Fruit fly (Drosophila melanogaster) whole organism, prepupa: ENCODE results near the gene Cyp312a1.

ENCODE experiments used
- CG10631 ChIP-seq: fragments of 200-800 bp; sonication (Bioruptor generic); optimal IDR thresholded peaks from 2 replicates; lab custom pipeline; 2016; ENCODE audit warnings: missing biosample characterization, missing genetic modification characterization
- CG10669 ChIP-seq: fragments of 200-800 bp; sonication (Bioruptor generic); optimal IDR thresholded peaks from 3 replicates; lab custom pipeline; 2018; ENCODE audit warnings: missing biosample characterization, mild to moderate bottlenecking, missing genetic modification characterization, moderate library complexity
- CG11294 ChIP-seq: fragments of 200-800 bp; sonication (Bioruptor generic); IDR thresholded peaks from 2 replicates; pipeline ENCODE4 v1.3.6; 2022; ENCODE audit warnings: missing biosample characterization, missing genetic modification characterization
- CG11762 ChIP-seq: fragments of 200-800 bp; sonication (Bioruptor generic); optimal IDR thresholded peaks from 3 replicates; lab custom pipeline; 2016; ENCODE audit warnings: missing biosample characterization, missing genetic modification characterization; ENCODE audit not compliant: insufficient read depth
- CG11902 ChIP-seq: fragments of 200-800 bp; sonication (Bioruptor generic); optimal IDR thresholded peaks from 3 replicates; lab custom pipeline; 2016; ENCODE audit warnings: missing biosample characterization, missing genetic modification characterization
- CG15336 ChIP-seq: fragments of 200-800 bp; sonication (Bioruptor generic); IDR thresholded peaks from 2 replicates; pipeline ENCODE4 v1.3.6; 2022; ENCODE audit warnings: missing biosample characterization, missing genetic modification characterization
- CG1621 ChIP-seq: fragments of 200-800 bp; sonication (Bioruptor generic); optimal IDR thresholded peaks from 3 replicates; lab custom pipeline; 2018; ENCODE audit warnings: missing biosample characterization, mild to moderate bottlenecking, missing genetic modification characterization
- CG16779 ChIP-seq: fragments of 200-800 bp; sonication (Bioruptor generic); optimal IDR thresholded peaks from 3 replicates; lab custom pipeline; 2017; ENCODE audit warnings: missing biosample characterization, mild to moderate bottlenecking, missing genetic modification characterization
- CG3032 ChIP-seq: fragments of 200-800 bp; optimal IDR thresholded peaks from 2 replicates; lab custom pipeline; 2019; ENCODE audit warnings: missing biosample characterization, mild to moderate bottlenecking, missing genetic modification characterization, moderate library complexity
- CG31627 ChIP-seq: fragments of 200-800 bp; sonication (Bioruptor generic); optimal IDR thresholded peaks from 3 replicates; lab custom pipeline; 2016; ENCODE audit warnings: missing biosample characterization, missing genetic modification characterization
- CG32006 ChIP-seq: fragments of 200-800 bp; sonication (Bioruptor generic); optimal IDR thresholded peaks from 3 replicates; lab custom pipeline; 2017; ENCODE audit warnings: missing biosample characterization, mild to moderate bottlenecking, missing genetic modification characterization
- CG34406 ChIP-seq: fragments of 200-800 bp; sonication (Bioruptor generic); optimal IDR thresholded peaks from 3 replicates; lab custom pipeline; 2016; ENCODE audit warnings: missing biosample characterization, missing genetic modification characterization
- CG3919 ChIP-seq: fragments of 200-800 bp; sonication (Bioruptor generic); optimal IDR thresholded peaks from 3 replicates; lab custom pipeline; 2016; ENCODE audit warnings: missing biosample characterization, missing genetic modification characterization
- CG4318 ChIP-seq: fragments of 200-800 bp; sonication (Bioruptor generic); optimal IDR thresholded peaks from 3 replicates; lab custom pipeline; 2017; ENCODE audit warnings: missing biosample characterization, mild to moderate bottlenecking, missing genetic modification characterization
- CG6163 ChIP-seq: fragments of 200-800 bp; sonication (Bioruptor generic); IDR thresholded peaks from 3 replicates; pipeline ENCODE4 v1.3.6; 2022; ENCODE audit warnings: missing biosample characterization, missing genetic modification characterization
- CG6276 ChIP-seq: fragments of 200-800 bp; sonication (Bioruptor generic); optimal IDR thresholded peaks from 2 replicates; lab custom pipeline; 2017; ENCODE audit warnings: missing biosample characterization, mild to moderate bottlenecking, missing genetic modification characterization
- CG6792 ChIP-seq: fragments of 200-800 bp; sonication (Bioruptor generic); optimal IDR thresholded peaks from 3 replicates; lab custom pipeline; 2016; ENCODE audit warnings: missing biosample characterization, missing genetic modification characterization
- CG6808 ChIP-seq: fragments of 200-800 bp; sonication (Bioruptor generic); optimal IDR thresholded peaks from 3 replicates; lab custom pipeline; 2017; ENCODE audit warnings: missing biosample characterization, missing genetic modification characterization, mild to moderate bottlenecking, moderate library complexity, missing genetic modification reagents
- CG6854 ChIP-seq: fragments of 200-800 bp; sonication (Bioruptor generic); optimal IDR thresholded peaks from 2 replicates; lab custom pipeline; 2017; ENCODE audit warnings: missing biosample characterization, mild to moderate bottlenecking, missing genetic modification characterization
- CG7368 ChIP-seq: fragments of 200-800 bp; sonication (Bioruptor generic); optimal IDR thresholded peaks from 3 replicates; lab custom pipeline; 2016; ENCODE audit warnings: missing biosample characterization, missing genetic modification characterization
- CG8119 ChIP-seq: fragments of 200-800 bp; sonication (Bioruptor generic); IDR thresholded peaks from 3 replicates; pipeline ENCODE4 v1.3.6; 2022; ENCODE audit warnings: missing biosample characterization, missing genetic modification characterization
- CG8632 ChIP-seq: fragments of 200-800 bp; sonication (Bioruptor generic); optimal IDR thresholded peaks from 3 replicates; lab custom pipeline; 2016; ENCODE audit warnings: missing biosample characterization, missing genetic modification characterization
- CG9139 ChIP-seq: fragments of 200-800 bp; sonication (Bioruptor generic); optimal IDR thresholded peaks from 3 replicates; lab custom pipeline; 2017; ENCODE audit warnings: missing biosample characterization, mild to moderate bottlenecking, missing genetic modification characterization
- Eip75B ChIP-seq: fragments of 200-800 bp; sonication (Bioruptor generic); optimal IDR thresholded peaks from 3 replicates; lab custom pipeline; 2016; ENCODE audit warnings: missing biosample characterization, missing genetic modification characterization
- Eip78C ChIP-seq: fragments of 200-800 bp; sonication (Bioruptor generic); peaks from one replicate; lab custom pipeline; 2016; ENCODE audit warnings: missing biosample characterization, missing genetic modification characterization
- Ets21C ChIP-seq: fragments of 200-800 bp; sonication (Bioruptor generic); optimal IDR thresholded peaks from 3 replicates; lab custom pipeline; 2016; ENCODE audit warnings: missing biosample characterization, missing genetic modification characterization
- Ets96B ChIP-seq: fragments of 200-800 bp; optimal IDR thresholded peaks from 2 replicates; lab custom pipeline; 2019; ENCODE audit warnings: missing biosample characterization, mild to moderate bottlenecking, missing genetic modification characterization, moderate library complexity
- Hr38 ChIP-seq: sonication (Bioruptor generic); optimal IDR thresholded peaks from 2 replicates; lab custom pipeline; 2016; ENCODE audit warnings: missing biosample characterization, missing genetic modification characterization
- Lpt ChIP-seq: fragments of 200-800 bp; sonication (Bioruptor generic); optimal IDR thresholded peaks from 3 replicates; lab custom pipeline; 2016; ENCODE audit warnings: missing biosample characterization, missing genetic modification characterization
- Met ChIP-seq: fragments of 200-800 bp; sonication (Bioruptor generic); optimal IDR thresholded peaks from 3 replicates; lab custom pipeline; 2016; ENCODE audit warnings: missing biosample characterization, missing genetic modification characterization
- OdsH ChIP-seq: fragments of 200-800 bp; sonication (Bioruptor generic); optimal IDR thresholded peaks from 3 replicates; lab custom pipeline; 2016; ENCODE audit warnings: missing biosample characterization, missing genetic modification characterization
- Sox14 ChIP-seq: fragments of 200-800 bp; sonication (Bioruptor generic); optimal IDR thresholded peaks from 3 replicates; lab custom pipeline; 2016; ENCODE audit warnings: missing biosample characterization, missing genetic modification characterization
- Sox15 ChIP-seq: fragments of 200-800 bp; sonication (Bioruptor generic); optimal IDR thresholded peaks from 3 replicates; lab custom pipeline; 2016; ENCODE audit warnings: missing biosample characterization, missing genetic modification characterization
- achi ChIP-seq: fragments of 200-800 bp; sonication (Bioruptor generic); optimal IDR thresholded peaks from 3 replicates; lab custom pipeline; 2016; ENCODE audit warnings: missing biosample characterization, missing genetic modification characterization
- acj6 ChIP-seq: fragments of 200-800 bp; sonication (Bioruptor generic); optimal IDR thresholded peaks from 3 replicates; lab custom pipeline; 2016; ENCODE audit warnings: missing biosample characterization, missing genetic modification characterization
- dac ChIP-seq: fragments of 200-800 bp; sonication (Bioruptor generic); optimal IDR thresholded peaks from 2 replicates; lab custom pipeline; 2017; ENCODE audit warnings: missing biosample characterization, mild to moderate bottlenecking, missing genetic modification characterization
- dsx ChIP-seq: fragments of 200-800 bp; optimal IDR thresholded peaks from 3 replicates; lab custom pipeline; 2019; ENCODE audit warnings: missing biosample characterization, mild to moderate bottlenecking, missing genetic modification characterization, moderate library complexity; ENCODE audit not compliant: poor library complexity, severe bottlenecking
- esn ChIP-seq: fragments of 200-800 bp; sonication (Bioruptor generic); optimal IDR thresholded peaks from 2 replicates; lab custom pipeline; 2016; ENCODE audit warnings: missing biosample characterization, mild to moderate bottlenecking, missing genetic modification characterization, moderate library complexity
- fd59A ChIP-seq: fragments of 200-800 bp; sonication (Bioruptor generic); optimal IDR thresholded peaks from 2 replicates; lab custom pipeline; 2017; ENCODE audit warnings: missing biosample characterization, mild to moderate bottlenecking, missing genetic modification characterization, missing genetic modification reagents
- fd85E ChIP-seq: fragments of 200-800 bp; sonication (Bioruptor generic); optimal IDR thresholded peaks from 3 replicates; lab custom pipeline; 2016; ENCODE audit warnings: missing biosample characterization, missing genetic modification characterization
- fkh ChIP-seq: fragments of 200-800 bp; sonication (Bioruptor generic); optimal IDR thresholded peaks from 3 replicates; lab custom pipeline; 2017; ENCODE audit warnings: missing biosample characterization, mild to moderate bottlenecking, missing genetic modification characterization, moderate library complexity
- salr ChIP-seq, 2 experiments: fragments of 200-800 bp; sonication (Bioruptor generic); optimal IDR thresholded peaks; 3 replicates each; lab custom pipeline; 2016 to 2018; ENCODE audit warnings: missing biosample characterization in 2 of 2, missing genetic modification characterization in 2 of 2, mild to moderate bottlenecking in 1 of 2
- spab ChIP-seq: fragments of 200-800 bp; sonication (Bioruptor generic); optimal IDR thresholded peaks from 2 replicates; lab custom pipeline; 2017; ENCODE audit warnings: missing biosample characterization, mild to moderate bottlenecking, missing genetic modification characterization, missing genetic modification reagents
- ss ChIP-seq, 2 experiments: fragments of 200-800 bp; sonication (Bioruptor generic); optimal IDR thresholded peaks; 2 replicates in 1 of 2; 3 replicates in 1 of 2; lab custom pipeline; 2017 to 2018; ENCODE audit warnings: mild to moderate bottlenecking in 2 of 2, missing biosample characterization in 2 of 2, missing genetic modification characterization in 2 of 2, moderate library complexity in 1 of 2
- svp ChIP-seq: fragments of 200-800 bp; sonication (Bioruptor generic); peaks from one replicate; lab custom pipeline; 2016; ENCODE audit warnings: missing biosample characterization, missing genetic modification characterization
- topi ChIP-seq: fragments of 200-800 bp; sonication (Bioruptor generic); optimal IDR thresholded peaks from 3 replicates; lab custom pipeline; 2016; ENCODE audit warnings: missing biosample characterization, missing genetic modification characterization

The Cyp312a1 gene

dm6 chr3L:18081494-18081893 is 51.0 kb downstream of the Cyp312a1 start:
- TF ChIP-seq CG31627 (no peak), fd59A (peak; percentile 11), CG6808 (GFP tag; lab: Kevin White, UChicago) (peak; percentile 28), CG3919 (peak; percentile 17), CG10631 (GFP tag; lab: Kevin White, UChicago) (peak; percentile 15), fkh (no peak), acj6 (GFP tag; lab: Kevin White, UChicago) (peak; percentile 3), spab (peak; percentile 14), svp (peak; percentile 11), OdsH (GFP tag; lab: Kevin White, UChicago) (no peak), salr (GFP tag; optimal IDR thresholded peaks at IDR 0.05; lab: Kevin White, UChicago) (peak in 1 of 2 experiments; percentile 53), CG10669 (GFP tag; lab: Kevin White, UChicago) (peak; percentile 39), CG3032 (tag; lab: Kevin White, UChicago) (peak; percentile 2), Eip78C (peak; percentile 70), CG4318 (no peak)

- TF ChIP-seq dac (GFP tag; lab: Kevin White, UChicago) (peak; percentile 55), CG8632 (GFP tag; lab: Kevin White, UChicago) (peak; percentile 27), Sox14 (peak; percentile 43), fd85E (GFP tag; lab: Kevin White, UChicago) (no peak), Eip75B (GFP tag; lab: Kevin White, UChicago) (peak; percentile 37), CG6163 (GFP tag; lab: Robert Waterston, UW) (peak; percentile 88), ss (GFP tag; optimal IDR thresholded peaks at IDR 0.05; lab: Kevin White, UChicago) (peak; percentile 85 to 88), Lpt (GFP tag; lab: Kevin White, UChicago) (peak; percentile 74), CG15336 (peak; percentile 68), Hr38 (no peak), salr (GFP tag; optimal IDR thresholded peaks at IDR 0.05; lab: Kevin White, UChicago) (peak; percentile 13 to 87), svp (peak; percentile 51), CG3919 (peak; percentile 71), Sox15 (GFP tag; lab: Kevin White, UChicago) (no peak), CG10669 (GFP tag; lab: Kevin White, UChicago) (peak; percentile 36), CG9139 (GFP tag; lab: Kevin White, UChicago) (peak; percentile 88), CG32006 (peak; percentile 87), spab (peak; percentile 75), Eip78C (peak; percentile 83), CG8119 (peak; percentile 82), CG16779 (tag; lab: Kevin White, UChicago) (peak; percentile 87), CG34406 (peak; percentile 23), acj6 (GFP tag; lab: Kevin White, UChicago) (peak; percentile 66), topi (GFP tag; lab: Kevin White, UChicago) (peak; percentile 5), Met (GFP tag; lab: Kevin White, UChicago) (no peak), CG11902 (GFP tag; lab: Kevin White, UChicago) (no peak), achi (GFP tag; lab: Kevin White, UChicago) (peak; percentile 73), CG6854 (GFP tag; lab: Kevin White, UChicago) (peak; percentile 53), CG7368 (GFP tag; lab: Kevin White, UChicago) (peak; percentile 62), CG31627 (no peak), dsx (GFP tag; lab: Kevin White, UChicago) (peak; percentile 60), CG6276 (peak; percentile 65), fkh (no peak), CG6792 (GFP tag; lab: Kevin White, UChicago) (peak; percentile 41), CG11294 (GFP tag; lab: Robert Waterston, UW) (no peak), Ets21C (GFP tag; lab: Kevin White, UChicago) (no peak), fd59A (peak; percentile 48), CG4318 (peak; percentile 82), CG11762 (GFP tag; lab: Kevin White, UChicago) (peak; percentile 67), CG1621 (tag; lab: Kevin White, UChicago) (peak; percentile 42), Ets96B (peak; percentile 79), esn (GFP tag; lab: Kevin White, UChicago) (peak; percentile 18)
These were observed 52.6 kb downstream of the Cyp312a1 start for dm6 chr3L:18079610-18080497.
